Worm (Caenorhabditis elegans): ENCODE measurements around the gene Y43B11AR.3.

Gene Y43B11AR.3

DNA sequence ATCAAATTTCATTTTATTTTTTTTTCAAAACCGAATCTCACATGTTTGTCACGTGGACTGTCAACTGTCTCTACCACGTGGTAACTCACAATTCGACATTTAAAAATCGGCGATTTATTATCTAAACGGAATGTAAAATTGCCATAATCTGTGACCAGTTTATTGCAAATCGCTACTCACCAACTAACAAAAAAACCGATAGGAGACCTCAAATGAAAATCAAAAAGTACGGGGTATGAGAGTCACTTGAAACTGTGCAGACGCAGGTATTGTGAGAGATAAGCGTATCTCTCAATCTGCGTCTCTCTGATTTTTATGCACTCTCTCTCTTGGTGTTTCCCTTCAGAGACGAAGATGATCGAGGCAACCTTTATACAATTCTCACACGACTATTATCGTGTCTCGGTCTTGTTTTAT is 35.7 kb downstream of the Y43B11AR.3 start (continued):
- peak; percentile 40 for TF ChIP-seq F22D6.2 (tag; optimal IDR thresholded peaks at IDR 0.05)
- TF ChIP-seq hmg-1.2 (GFP tag; IDR thresholded peaks at IDR 0.05) = peak; percentile 70; the same call in 1 of the 2 replicates
- no peak for TF ChIP-seq bed-2 (GFP tag; IDR thresholded peaks at IDR 0.05)
- TF ChIP-seq zim-3 (tag; optimal IDR thresholded peaks at IDR 0.05) = no peak
- no peak for TF ChIP-seq F39B2.1 (GFP tag; IDR thresholded peaks at IDR 0.05)
- TF ChIP-seq tbx-9 (tag; optimal IDR thresholded peaks at IDR 0.05; ENCODE audit: borderline replicate concordance) = no peak
- TF ChIP-seq zfh-2 (GFP tag; conservative IDR thresholded peaks at IDR 0.05) = no peak
- no peak for TF ChIP-seq hmg-20 (GFP tag; IDR thresholded peaks at IDR 0.05)
- TF ChIP-seq cebp-2 (GFP tag; IDR thresholded peaks at IDR 0.05) = no peak
- TF ChIP-seq F37B4.10 (GFP tag; IDR thresholded peaks at IDR 0.05) = no peak
- TF ChIP-seq K12H6.12 (tag; optimal IDR thresholded peaks at IDR 0.05) = no peak
- no peak for TF ChIP-seq hsf-1 (GFP tag; IDR thresholded peaks at IDR 0.05)
- no peak for TF ChIP-seq ceh-91 (GFP tag; IDR thresholded peaks at IDR 0.05)
- peak; percentile 48; the same call in 1 of the 2 replicates for TF ChIP-seq B0336.3 (GFP tag; IDR thresholded peaks at IDR 0.05)
- TF ChIP-seq ztf-18 (tag; optimal IDR thresholded peaks at IDR 0.05) = peak; percentile 20
- no peak for TF ChIP-seq snpc-3.4 (tag; optimal IDR thresholded peaks at IDR 0.05)
- TF ChIP-seq egl-18 (GFP tag; IDR thresholded peaks at IDR 0.05) = no peak
- no peak for TF ChIP-seq ceh-40 (GFP tag; IDR thresholded peaks at IDR 0.05)
- TF ChIP-seq ets-4 (GFP tag; optimal IDR thresholded peaks at IDR 0.05) = no peak
- TF ChIP-seq aptf-3 (GFP tag; IDR thresholded peaks at IDR 0.05) = no peak
- TF ChIP-seq chd-7 (tag; optimal IDR thresholded peaks at IDR 0.05) = peak; percentile 83
- TF ChIP-seq athp-1 (tag; optimal IDR thresholded peaks at IDR 0.05) = no peak
- TF ChIP-seq lin-26 (GFP tag; IDR thresholded peaks at IDR 0.05) = no peak
- TF ChIP-seq ama-1 (optimal IDR thresholded peaks at IDR 0.05) = peak; percentile 62
- TF ChIP-seq ama-1 (GFP tag; optimal IDR thresholded peaks at IDR 0.05) = no peak
- peak; percentile 62 for TF ChIP-seq ztf-26 (tag; optimal IDR thresholded peaks at IDR 0.05)
- no peak for TF ChIP-seq mes-4 (tag; optimal IDR thresholded peaks at IDR 0.05)
- TF ChIP-seq egrh-3 (GFP tag; IDR thresholded peaks at IDR 0.05) = no peak
- TF ChIP-seq snpc-1.1 (tag; optimal IDR thresholded peaks at IDR 0.05; ENCODE audit: insufficient read depth) = no peak
- peak; percentile 3 to 43 for TF ChIP-seq let-607 (tag; optimal IDR thresholded peaks at IDR 0.05)
- TF ChIP-seq C17E4.6 (GFP tag; IDR thresholded peaks at IDR 0.05) = no peak
- TF ChIP-seq attf-3 (GFP tag; conservative IDR thresholded peaks at IDR 0.05) = no peak
- TF ChIP-seq B0035.1 (tag; optimal IDR thresholded peaks at IDR 0.05) = no peak
- TF ChIP-seq F10E7.11 (tag; optimal IDR thresholded peaks at IDR 0.05) = no peak
- TF ChIP-seq ccch-3 (GFP tag; optimal IDR thresholded peaks at IDR 0.05) = no peak
- peak; percentile 54 for TF ChIP-seq atf-7 (tag; optimal IDR thresholded peaks at IDR 0.05)
- peak; percentile 73 for TF ChIP-seq attf-5 (GFP tag; optimal IDR thresholded peaks at IDR 0.05)

DNA sequence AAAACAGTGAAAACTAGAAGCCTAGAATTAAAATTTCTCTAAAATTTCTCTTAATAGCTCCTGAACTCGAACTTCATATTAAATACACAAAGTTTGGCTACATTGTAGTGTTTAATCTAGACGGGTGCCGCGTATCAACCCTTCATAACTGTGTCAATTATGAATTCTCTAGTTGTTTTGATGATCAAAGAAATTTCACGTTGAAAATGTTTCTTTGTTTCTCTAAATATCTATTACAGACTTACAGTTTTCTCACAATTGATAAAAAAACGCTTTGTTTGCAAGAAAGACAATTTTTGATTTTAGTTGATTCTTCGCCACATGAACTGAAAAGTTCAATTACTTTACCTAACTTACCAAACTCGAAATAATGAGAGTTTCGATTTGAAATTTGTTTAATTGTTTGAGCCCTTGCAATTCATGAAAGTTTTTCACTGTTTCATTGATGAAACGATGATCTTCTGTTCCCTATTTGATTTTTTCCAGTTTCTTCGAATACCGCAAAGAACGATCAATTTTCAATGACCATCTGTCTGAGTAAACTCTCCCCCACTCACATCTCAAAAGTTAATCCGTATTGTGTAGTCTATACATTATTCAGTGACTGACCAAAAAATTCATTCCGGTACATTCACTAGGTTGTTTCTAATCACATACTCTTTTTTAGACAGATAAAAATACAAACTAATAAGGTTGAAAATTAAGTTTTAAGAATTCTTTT is 36.7 kb downstream of the Y43B11AR.3 start:
- TF ChIP-seq nfya-2 (GFP tag; IDR thresholded peaks at IDR 0.05) (no peak), nfya-1 (tag; optimal IDR thresholded peaks at IDR 0.05; ENCODE audit: borderline replicate concordance, insufficient read depth) (no peak), nhr-80 (tag; optimal IDR thresholded peaks at IDR 0.05) (peak; percentile 52), let-607 (tag; optimal IDR thresholded peaks at IDR 0.05) (peak in 1 of 2 experiments; percentile 39)
